Worm (Caenorhabditis elegans) whole organism, young adult: Measurements from ENCODE around the gene ZC262.4.
A peak's percentile ranks its signal among the peaks of the same experiment; 100 is the strongest.

Source experiments
- B0019.2 ChIP-seq: fragments of 200-800 bp; sonication (Bioruptor generic); conservative IDR thresholded peaks from 2 replicates; pipeline ENCODE4 v1.3.6; 2022; ENCODE audit warnings: missing genetic modification reagents, missing genetic modification characterization, missing compliant biosample characterization
- F10E7.11 ChIP-seq: sonication (generic microtip); optimal IDR thresholded peaks from 2 replicates; lab custom pipeline; 2017; ENCODE audit warnings: mild to moderate bottlenecking, missing genetic modification characterization, moderate library complexity, missing compliant biosample characterization
- F33H1.4 ChIP-seq: fragments of 200-800 bp; sonication (Bioruptor generic); IDR thresholded peaks from 2 replicates; pipeline ENCODE4 v1.3.6; 2022; ENCODE audit warnings: missing genetic modification reagents, missing genetic modification characterization, missing compliant biosample characterization
- F39B2.1 ChIP-seq: fragments of 200-800 bp; sonication (Bioruptor generic); IDR thresholded peaks from 2 replicates; pipeline ENCODE4 v1.3.6; 2022; ENCODE audit warnings: missing genetic modification reagents, missing genetic modification characterization, missing compliant biosample characterization
- F55B11.4 ChIP-seq: sonication (generic microtip); optimal IDR thresholded peaks from 2 replicates; lab custom pipeline; 2016; ENCODE audit warnings: missing compliant biosample characterization, missing genetic modification characterization, borderline replicate concordance; ENCODE audit not compliant: insufficient read depth
- K11D2.4 ChIP-seq: fragments of 200-800 bp; sonication (Bioruptor generic); IDR thresholded peaks from 2 replicates; pipeline ENCODE4 v1.3.6; 2022; ENCODE audit warnings: missing genetic modification reagents, missing genetic modification characterization, missing compliant biosample characterization
- athp-1 ChIP-seq: sonication (generic microtip); optimal IDR thresholded peaks from 2 replicates; lab custom pipeline; 2017; ENCODE audit warnings: mild to moderate bottlenecking, missing genetic modification characterization, missing compliant biosample characterization
- attf-5 ChIP-seq: fragments of 200-800 bp; sonication (Bioruptor generic); optimal IDR thresholded peaks from 2 replicates; lab custom pipeline; 2018; ENCODE audit warnings: mild to moderate bottlenecking, missing genetic modification characterization, missing compliant biosample characterization
- bed-1 ChIP-seq: fragments of 200-800 bp; sonication (Bioruptor generic); IDR thresholded peaks from 2 replicates; pipeline ENCODE4 v1.3.6; 2022; ENCODE audit warnings: missing genetic modification reagents, missing genetic modification characterization, missing compliant biosample characterization
- cebp-1 ChIP-seq, 2 experiments: fragments of 200-800 bp in 1 of 2; sonication (Bioruptor generic) in 1 of 2; sonication (generic microtip) in 1 of 2; IDR thresholded peaks in 1 of 2; optimal IDR thresholded peaks in 1 of 2; 2 replicates each; pipeline versions ENCODE4 v1.3.6 to Lab custom; 2017 to 2022; ENCODE audit warnings: missing compliant biosample characterization in 2 of 2, missing genetic modification characterization in 2 of 2, mild to moderate bottlenecking in 1 of 2, missing genetic modification reagents in 1 of 2, moderate library complexity in 1 of 2
- ceh-40 ChIP-seq: fragments of 200-800 bp; sonication (Bioruptor generic); IDR thresholded peaks from 2 replicates; pipeline ENCODE4 v1.3.6; 2022; ENCODE audit warnings: missing genetic modification characterization, missing compliant biosample characterization
- die-1 ChIP-seq: sonication (generic microtip); optimal IDR thresholded peaks from 2 replicates; lab custom pipeline; 2016; ENCODE audit warnings: missing genotype, mild to moderate bottlenecking, missing genetic modification characterization, missing compliant biosample characterization
- efl-1 ChIP-seq: fragments of 150-350 bp; optimal IDR thresholded peaks from 2 replicates; lab custom pipeline; 2014; ENCODE audit warnings: missing biosample characterization, missing genetic modification reagents, missing genetic modification characterization
- hmg-1.2 ChIP-seq: fragments of 200-800 bp; sonication (Bioruptor generic); IDR thresholded peaks from 2 replicates; pipeline ENCODE4 v1.3.6; 2022; ENCODE audit warnings: missing genetic modification reagents, missing genetic modification characterization, missing compliant biosample characterization
- hrde-1 ChIP-seq: sonication (generic microtip); optimal IDR thresholded peaks from 2 replicates; lab custom pipeline; 2016; ENCODE audit warnings: missing genetic modification characterization, mild to moderate bottlenecking, missing compliant biosample characterization, moderate library complexity, missing genotype, missing genetic modification reagents, borderline replicate concordance
- hsf-1 ChIP-seq: fragments of 200-800 bp; sonication (Bioruptor generic); IDR thresholded peaks from 2 replicates; pipeline ENCODE4 v1.3.6; 2022; ENCODE audit warnings: missing genetic modification reagents, missing genetic modification characterization, missing compliant biosample characterization
- let-526 ChIP-seq: fragments of 200-800 bp; sonication (Bioruptor generic); IDR thresholded peaks from 2 replicates; pipeline ENCODE4 v1.3.6; 2022; ENCODE audit warnings: missing genetic modification reagents, missing genetic modification characterization, missing compliant biosample characterization
- let-607 ChIP-seq, 2 experiments: fragments of 200-800 bp in 1 of 2; sonication (Bioruptor generic) in 1 of 2; sonication (generic microtip) in 1 of 2; optimal IDR thresholded peaks; 2 replicates each; lab custom pipeline; 2016 to 2018; ENCODE audit warnings: mild to moderate bottlenecking in 2 of 2, missing compliant biosample characterization in 2 of 2, missing genetic modification characterization in 2 of 2, moderate library complexity in 2 of 2, missing genotype in 1 of 2
- lin-26 ChIP-seq: fragments of 200-800 bp; sonication (Bioruptor generic); IDR thresholded peaks from 2 replicates; pipeline ENCODE4 v1.3.6; 2022; ENCODE audit warnings: missing genetic modification reagents, missing genetic modification characterization, missing compliant biosample characterization
- lin-40 ChIP-seq: sonication (generic microtip); optimal IDR thresholded peaks from 2 replicates; lab custom pipeline; 2016; ENCODE audit warnings: missing genetic modification characterization, mild to moderate bottlenecking, missing compliant biosample characterization, missing genotype, missing genetic modification reagents
- lin-54 ChIP-seq: fragments of 200-800 bp; sonication (Bioruptor generic); optimal IDR thresholded peaks from 2 replicates; lab custom pipeline; 2018; ENCODE audit warnings: mild to moderate bottlenecking, missing genetic modification characterization, missing compliant biosample characterization
- lsl-1 ChIP-seq: fragments of 200-800 bp; sonication (Bioruptor generic); optimal IDR thresholded peaks from 2 replicates; lab custom pipeline; 2018; ENCODE audit warnings: mild to moderate bottlenecking, missing genetic modification characterization, moderate library complexity, missing compliant biosample characterization
- madf-6 ChIP-seq: fragments of 200-800 bp; sonication (Bioruptor generic); IDR thresholded peaks from 2 replicates; pipeline ENCODE4 v1.3.6; 2022; ENCODE audit warnings: missing genetic modification reagents, missing genetic modification characterization, missing compliant biosample characterization
- madf-8 ChIP-seq: fragments of 200-800 bp; sonication (Bioruptor generic); conservative IDR thresholded peaks from 2 replicates; pipeline ENCODE4 v1.3.6; 2022; ENCODE audit warnings: missing genetic modification reagents, missing genetic modification characterization, missing compliant biosample characterization
- mel-28 ChIP-seq: sonication (generic microtip); optimal IDR thresholded peaks from 2 replicates; lab custom pipeline; 2016; ENCODE audit warnings: borderline replicate concordance, mild to moderate bottlenecking, missing genetic modification characterization, missing compliant biosample characterization
- nfyb-1 ChIP-seq: fragments of 200-800 bp; sonication (Bioruptor generic); IDR thresholded peaks from 2 replicates; pipeline ENCODE4 v1.3.6; 2022; ENCODE audit warnings: missing genetic modification reagents, missing genetic modification characterization, missing compliant biosample characterization
- nhr-120 ChIP-seq: fragments of 200-800 bp; sonication (Bioruptor generic); IDR thresholded peaks from 2 replicates; pipeline ENCODE4 v1.3.6; 2022; ENCODE audit warnings: missing genetic modification characterization, missing compliant biosample characterization
- nhr-80 ChIP-seq: sonication (generic microtip); optimal IDR thresholded peaks from 2 replicates; lab custom pipeline; 2016; ENCODE audit warnings: missing genetic modification characterization, missing compliant biosample characterization
- pha-4 ChIP-seq: fragments of 150-350 bp; sonication (generic microtip); optimal IDR thresholded peaks from 2 replicates; lab custom pipeline; 2014; ENCODE audit warnings: missing biosample characterization, missing genetic modification reagents, missing genetic modification characterization
- snpc-1.1 ChIP-seq: sonication (generic microtip); optimal IDR thresholded peaks from 2 replicates; lab custom pipeline; 2017; ENCODE audit warnings: missing genetic modification characterization, mild to moderate bottlenecking, missing compliant biosample characterization, antibody characterized with exemption, moderate library complexity, missing genotype, missing genetic modification reagents; ENCODE audit not compliant: insufficient read depth
- snpc-1.3 ChIP-seq: sonication (generic microtip); optimal IDR thresholded peaks from 2 replicates; lab custom pipeline; 2017; ENCODE audit warnings: missing genetic modification characterization, mild to moderate bottlenecking, missing compliant biosample characterization, antibody characterized with exemption, moderate library complexity, missing genotype, missing genetic modification reagents; ENCODE audit not compliant: insufficient read depth
- somi-1 ChIP-seq: fragments of 200-800 bp; sonication (Bioruptor generic); optimal IDR thresholded peaks from 2 replicates; lab custom pipeline; 2018; ENCODE audit warnings: mild to moderate bottlenecking, missing genetic modification characterization, missing compliant biosample characterization
- unc-130 ChIP-seq: sonication (generic microtip); optimal IDR thresholded peaks from 2 replicates; lab custom pipeline; 2016; ENCODE audit warnings: missing genetic modification reagents, missing genetic modification characterization, missing compliant biosample characterization
- ztf-18 ChIP-seq: sonication (generic microtip); optimal IDR thresholded peaks from 2 replicates; lab custom pipeline; 2016; ENCODE audit warnings: missing genotype, mild to moderate bottlenecking, missing genetic modification characterization, missing compliant biosample characterization
- ztf-22 ChIP-seq: fragments of 200-800 bp; sonication (Bioruptor generic); optimal IDR thresholded peaks from 2 replicates; lab custom pipeline; 2018; ENCODE audit warnings: mild to moderate bottlenecking, missing genetic modification characterization, moderate library complexity, missing compliant biosample characterization
- ztf-26 ChIP-seq: sonication (generic microtip); optimal IDR thresholded peaks from 2 replicates; lab custom pipeline; 2017; ENCODE audit warnings: missing genetic modification characterization, missing compliant biosample characterization

Gene ZC262.4

ce11 chrIII:8370846-8371257 lies 36.5 kb upstream of the ZC262.4 start:
- TF ChIP-seq nhr-120 (no peak), madf-8 (GFP tag; lab: Robert Waterston, UW) (no peak), attf-5 (GFP tag; lab: Kevin White, UChicago) (peak; percentile 4), F55B11.4 (tag; lab: Kevin White, UChicago) (no peak), B0019.2 (GFP tag; lab: Robert Waterston, UW) (no peak), nhr-80 (tag; lab: Kevin White, UChicago) (peak; percentile 61), let-607 (tag; optimal IDR thresholded peaks at IDR 0.05; lab: Kevin White, UChicago) (peak in 1 of 2 experiments; percentile 2), ztf-22 (GFP tag; lab: Kevin White, UChicago) (no peak), ztf-26 (tag; lab: Kevin White, UChicago) (peak; percentile 24), cebp-1 (GFP tag; IDR thresholded peaks at IDR 0.05; lab: Robert Waterston, UW) (no peak), cebp-1 (tag; optimal IDR thresholded peaks at IDR 0.05; lab: Kevin White, UChicago) (peak; percentile 68), madf-6 (GFP tag; lab: Robert Waterston, UW) (no peak), F10E7.11 (tag; lab: Kevin White, UChicago) (no peak), hmg-1.2 (GFP tag; lab: Robert Waterston, UW) (peak; percentile 66; the same call in 1 of the 2 replicates), lsl-1 (no peak), K11D2.4 (GFP tag; lab: Robert Waterston, UW) (no peak), athp-1 (tag; lab: Kevin White, UChicago) (no peak), hrde-1 (tag; lab: Kevin White, UChicago) (no peak), lin-40 (tag; lab: Kevin White, UChicago) (peak; percentile 73), pha-4 (tag; lab: Kevin White, UChicago) (no peak)

DNA sequence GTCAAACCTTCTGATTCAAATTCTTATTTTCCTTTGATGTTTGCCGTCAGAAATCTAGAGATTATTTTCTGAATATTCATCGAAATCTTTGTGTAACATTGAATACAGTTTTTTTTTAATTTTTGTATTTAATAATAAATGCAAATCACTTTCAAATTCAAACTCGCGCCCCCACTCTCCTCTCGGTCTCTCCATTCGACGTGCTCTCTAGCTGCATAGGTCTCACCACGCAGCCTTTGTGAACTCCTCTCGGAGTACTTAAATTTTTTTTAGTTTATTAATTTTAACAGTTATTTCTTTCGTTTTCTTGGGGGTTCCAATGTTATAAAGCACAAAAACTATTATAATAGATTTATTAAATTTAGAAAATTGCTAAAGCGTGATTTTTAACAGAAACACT lies 35.9 kb upstream of the ZC262.4 start:
- TF ChIP-seq K11D2.4 (GFP tag; lab: Robert Waterston, UW) = no peak
- peak; percentile 71 for TF ChIP-seq hmg-1.2 (GFP tag; lab: Robert Waterston, UW)
- peak; percentile 69 for TF ChIP-seq F33H1.4 (GFP tag; lab: Robert Waterston, UW)
- peak; percentile 64 for TF ChIP-seq lin-54 (GFP tag; lab: Kevin White, UChicago)
- TF ChIP-seq madf-6 (GFP tag; lab: Robert Waterston, UW) = peak; percentile 28; the same call in 1 of the 2 replicates
- TF ChIP-seq snpc-1.3 = peak; percentile 54
- no peak for TF ChIP-seq F55B11.4 (tag; lab: Kevin White, UChicago)
- no peak for TF ChIP-seq lin-40 (tag; lab: Kevin White, UChicago)
- no peak for TF ChIP-seq bed-1 (GFP tag; lab: Robert Waterston, UW)
- peak; percentile 60 for TF ChIP-seq efl-1
- peak; percentile 38 for TF ChIP-seq lsl-1
- TF ChIP-seq snpc-1.1 (tag; lab: Kevin White, UChicago) = no peak

DNA sequence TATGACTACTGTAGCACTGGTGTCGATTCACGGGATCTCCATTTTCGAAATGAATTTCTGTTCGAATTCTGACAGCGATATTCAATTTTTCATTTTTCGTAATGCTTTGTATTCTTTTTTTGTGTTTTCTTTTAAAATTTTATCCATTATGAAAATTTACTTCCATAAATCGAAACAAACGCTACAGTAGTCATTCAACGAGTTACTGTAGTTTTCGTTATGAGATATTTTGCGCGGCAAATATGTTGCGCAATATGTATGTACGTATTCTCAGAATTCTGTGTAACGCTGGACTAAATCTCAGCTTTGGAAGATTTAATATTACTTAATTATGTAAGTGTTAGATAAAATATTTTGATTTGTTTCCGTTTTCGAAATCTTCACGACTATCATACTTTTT lies 34.8 kb upstream of the ZC262.4 start:
- TF ChIP-seq ztf-22 (GFP tag; lab: Kevin White, UChicago) (no peak), mel-28 (tag; lab: Kevin White, UChicago) (no peak), B0019.2 (GFP tag; lab: Robert Waterston, UW) (no peak), attf-5 (GFP tag; lab: Kevin White, UChicago) (no peak), hsf-1 (no peak), die-1 (tag; lab: Kevin White, UChicago) (no peak), nfyb-1 (GFP tag; lab: Robert Waterston, UW) (no peak), unc-130 (GFP tag; lab: Kevin White, UChicago) (no peak), lin-26 (GFP tag; lab: Robert Waterston, UW) (no peak), somi-1 (GFP tag; lab: Kevin White, UChicago) (no peak), ceh-40 (no peak), F39B2.1 (no peak), F33H1.4 (GFP tag; lab: Robert Waterston, UW) (no peak), ztf-18 (tag; lab: Kevin White, UChicago) (no peak), let-526 (GFP tag; lab: Robert Waterston, UW) (no peak)
